Worm (Caenorhabditis elegans) whole organism, L2 larva: ENCODE results near the gene oac-1.

Experiments used
- alr-1 ChIP-seq: fragments of 150-350 bp; optimal IDR thresholded peaks from 2 replicates; lab custom pipeline; 2014; ENCODE audit warnings: missing biosample characterization, missing genetic modification characterization
- unc-62 ChIP-seq: fragments of 150-350 bp; optimal IDR thresholded peaks from 2 replicates; lab custom pipeline; 2014; ENCODE audit warnings: missing biosample characterization, missing genetic modification reagents, missing genetic modification characterization

ce11 chrV:19550294-19550693, 5.5 kb downstream of the oac-1 start:
- TF ChIP-seq alr-1 (tag; lab: Kevin White, UChicago) (no peak), unc-62 (GFP tag; lab: Kevin White, UChicago) (no peak)
